Worm (Caenorhabditis elegans): ENCODE results near the gene F08C6.5.

F08C6.5 gene

DNA sequence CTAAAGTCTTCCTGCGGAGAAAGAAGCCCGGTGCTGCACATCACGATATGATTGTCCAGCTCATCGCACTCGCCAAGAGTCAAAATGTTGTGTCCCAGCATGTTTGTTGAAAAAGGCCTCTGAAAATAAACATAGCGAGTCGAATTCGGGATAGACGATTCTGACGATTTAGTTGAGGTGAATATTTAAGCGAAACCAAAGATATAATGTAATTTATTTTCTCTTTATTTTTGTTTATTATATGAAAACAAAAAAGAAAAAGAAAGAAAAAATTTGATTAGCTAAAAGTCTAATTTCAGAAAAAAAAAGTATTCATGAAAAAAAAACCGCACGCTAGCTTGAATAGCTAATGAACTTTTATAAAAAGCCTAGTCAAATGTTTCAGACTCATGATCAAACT, 26.6 kb upstream of the F08C6.5 start, which contains the start of gene ceh-14:
Gene ceh-14, minus strand, starts transcription at position 101 of the 400 bp plus-strand sequence.
- TF ChIP-seq unc-130 (GFP tag; optimal IDR thresholded peaks at IDR 0.05) = no peak
- no peak for TF ChIP-seq saeg-2 (GFP tag; IDR thresholded peaks at IDR 0.05)
- TF ChIP-seq lsy-2 (tag; optimal IDR thresholded peaks at IDR 0.05) = no peak
- no peak for TF ChIP-seq gei-8 (GFP tag; optimal IDR thresholded peaks at IDR 0.05)
- no peak for TF ChIP-seq mdt-29 (GFP tag; IDR thresholded peaks at IDR 0.05)
- TF ChIP-seq egl-43 (GFP tag; IDR thresholded peaks at IDR 0.05) = no peak
- TF ChIP-seq F37D6.2 (tag; optimal IDR thresholded peaks at IDR 0.05) = no peak
- no peak for TF ChIP-seq nhr-48 (tag; optimal IDR thresholded peaks at IDR 0.05)
- no peak for TF ChIP-seq zag-1 (tag; optimal IDR thresholded peaks at IDR 0.05)

- peak; percentile 60; the same call in 1 of the 2 replicates for TF ChIP-seq egl-43 (GFP tag; IDR thresholded peaks at IDR 0.05)
- TF ChIP-seq dmd-6 (GFP tag; IDR thresholded peaks at IDR 0.05) = no peak
Observed at ce11 chrX:7534454-7534853, 24.8 kb upstream of the F08C6.5 start.

ce11 chrX:7536869-7537268, 22.3 kb upstream of the F08C6.5 start:
- no peak for TF ChIP-seq egl-27 (tag; optimal IDR thresholded peaks at IDR 0.05)
- no peak for TF ChIP-seq ZK337.2 (GFP tag; IDR thresholded peaks at IDR 0.05)
- no peak for TF ChIP-seq nhr-10 (tag; optimal IDR thresholded peaks at IDR 0.05)
- TF ChIP-seq dmd-8 (GFP tag; IDR thresholded peaks at IDR 0.05) = 0 out of 2 replicates have a peak, but pooled peaks have one; percentile 16
- no peak for TF ChIP-seq attf-4 (tag; optimal IDR thresholded peaks at IDR 0.05)
- peak; percentile 84 for TF ChIP-seq aha-1 (tag)
- TF ChIP-seq set-16 (GFP tag; IDR thresholded peaks at IDR 0.05) = peak; percentile 87; the same call in 1 of the 2 replicates

ce11 chrX:7537742-7538268, 21.4 kb upstream of the F08C6.5 start, which contains the start of gene dpy-7:
Gene dpy-7, minus strand, starts transcription at chrX:7537792.
- TF ChIP-seq unc-62 (GFP tag; optimal IDR thresholded peaks at IDR 0.05 in 1 of 2) = peak in 1 of 2 experiments; percentile 41
- no peak for TF ChIP-seq unc-62 (tag; optimal IDR thresholded peaks at IDR 0.05)
- TF ChIP-seq mdt-29 (GFP tag; IDR thresholded peaks at IDR 0.05) = no peak
- no peak for TF ChIP-seq hif-1 (tag; optimal IDR thresholded peaks at IDR 0.05)

DNA sequence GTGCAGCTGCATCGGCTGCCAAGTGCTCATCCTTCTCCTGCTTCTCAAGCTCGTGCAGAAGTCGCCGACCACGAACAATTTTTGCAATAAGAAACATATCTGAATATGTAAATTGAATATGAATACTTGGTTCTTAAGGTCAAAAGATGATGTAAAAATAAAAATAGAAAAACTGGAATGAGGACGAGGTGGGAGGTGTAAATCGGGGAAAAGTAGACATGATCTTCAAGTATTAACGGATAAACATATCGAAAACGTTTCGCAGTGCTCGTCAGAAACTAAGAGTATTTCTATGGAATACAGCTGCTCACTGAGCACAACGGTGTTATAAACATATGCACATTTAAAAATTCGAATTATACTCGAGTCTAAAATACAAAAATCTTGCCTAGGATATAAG, 19.2 kb upstream of the F08C6.5 start, which contains the start of gene glb-16:
Gene glb-16, minus strand, starts transcription at position 101 of the 400 bp plus-strand sequence.
- TF ChIP-seq nhr-77 (tag; optimal IDR thresholded peaks at IDR 0.05) = no peak
- no peak for TF ChIP-seq Y5F2A.4 (GFP tag; optimal IDR thresholded peaks at IDR 0.05)
- no peak for TF ChIP-seq unc-62 (GFP tag; optimal IDR thresholded peaks at IDR 0.05 in 1 of 2)
- TF ChIP-seq unc-62 (tag; optimal IDR thresholded peaks at IDR 0.05) = no peak
- no peak for TF ChIP-seq zag-1 (tag; optimal IDR thresholded peaks at IDR 0.05)
- TF ChIP-seq spr-1 (tag; optimal IDR thresholded peaks at IDR 0.05) = no peak
- no peak for TF ChIP-seq nhr-42 (GFP tag; IDR thresholded peaks at IDR 0.05)
- TF ChIP-seq aly-2 (tag; optimal IDR thresholded peaks at IDR 0.05) = no peak
- no peak for TF ChIP-seq sdz-12 (GFP tag; optimal IDR thresholded peaks at IDR 0.05)
- no peak for TF ChIP-seq nhr-10 (tag; optimal IDR thresholded peaks at IDR 0.05)
- TF ChIP-seq lim-7 (GFP tag; IDR thresholded peaks at IDR 0.05) = no peak
- no peak for TF ChIP-seq egl-27 (tag; optimal IDR thresholded peaks at IDR 0.05)
- no peak for TF ChIP-seq madf-5 (GFP tag; IDR thresholded peaks at IDR 0.05)
- TF ChIP-seq saeg-2 (GFP tag; IDR thresholded peaks at IDR 0.05) = no peak

ce11 chrX:7541078-7541477, 18.1 kb upstream of the F08C6.5 start:
- TF ChIP-seq ZK546.5 (tag; optimal IDR thresholded peaks at IDR 0.05) (no peak), fkh-10 (GFP tag; optimal IDR thresholded peaks at IDR 0.05) (no peak), unc-62 (GFP tag; optimal IDR thresholded peaks at IDR 0.05 in 1 of 2) (peak in 1 of 2 experiments; percentile 91), unc-62 (tag; optimal IDR thresholded peaks at IDR 0.05) (no peak), snpc-1.2 (GFP tag; IDR thresholded peaks at IDR 0.05) (no peak)
